Fruit fly (Drosophila melanogaster) whole organism, embryonic: ENCODE results near the gene Cyp1.

ENCODE experiments used
- Atf6 ChIP-seq: fragments of 200-800 bp; sonication (Bioruptor generic); IDR thresholded peaks from 2 replicates; pipeline ENCODE4 v1.3.6; 2022; ENCODE audit warnings: missing biosample characterization, missing genetic modification characterization
- BtbVII ChIP-seq: fragments of 200-800 bp; sonication (Bioruptor generic); optimal IDR thresholded peaks from 3 replicates; lab custom pipeline; 2017; ENCODE audit warnings: missing biosample characterization, mild to moderate bottlenecking, missing genetic modification characterization
- CG11398 ChIP-seq: fragments of 200-800 bp; sonication (Bioruptor generic); optimal IDR thresholded peaks from 2 replicates; lab custom pipeline; 2016; ENCODE audit warnings: missing biosample characterization, missing genetic modification characterization
- CG14965 ChIP-seq: fragments of 200-800 bp; sonication (Bioruptor generic); optimal IDR thresholded peaks from 2 replicates; lab custom pipeline; 2016; ENCODE audit warnings: missing biosample characterization, missing genetic modification characterization, borderline replicate concordance
- CG15479 ChIP-seq: fragments of 200-800 bp; sonication (Bioruptor generic); optimal IDR thresholded peaks from 3 replicates; lab custom pipeline; 2019; ENCODE audit warnings: missing biosample characterization, mild to moderate bottlenecking, missing genetic modification characterization, moderate library complexity
- CG17361 ChIP-seq: fragments of 200-800 bp; sonication (Bioruptor generic); IDR thresholded peaks from 3 replicates; pipeline ENCODE4 v1.3.6; 2022; ENCODE audit warnings: missing biosample characterization, missing genetic modification characterization
- CG17568 ChIP-seq: fragments of 200-800 bp; sonication (Bioruptor generic); optimal IDR thresholded peaks from 2 replicates; lab custom pipeline; 2018; ENCODE audit warnings: missing biosample characterization, mild to moderate bottlenecking, missing genetic modification characterization, moderate library complexity
- CG17912 ChIP-seq: fragments of 200-800 bp; sonication (Bioruptor generic); optimal IDR thresholded peaks from 2 replicates; lab custom pipeline; 2018; ENCODE audit warnings: missing biosample characterization, mild to moderate bottlenecking, missing genetic modification characterization
- CG18599 ChIP-seq: fragments of 200-800 bp; sonication (Bioruptor generic); optimal IDR thresholded peaks from 3 replicates; lab custom pipeline; 2017; ENCODE audit warnings: missing biosample characterization, missing genetic modification characterization, mild to moderate bottlenecking, moderate library complexity, missing genetic modification reagents
- CG2875 ChIP-seq: fragments of 200-800 bp; sonication (Bioruptor generic); optimal IDR thresholded peaks from 2 replicates; lab custom pipeline; 2017; ENCODE audit warnings: missing biosample characterization, mild to moderate bottlenecking, missing genetic modification characterization, missing genetic modification reagents
- CG3065 ChIP-seq: fragments of 200-800 bp; sonication (Bioruptor generic); optimal IDR thresholded peaks from 2 replicates; lab custom pipeline; 2016; ENCODE audit warnings: missing biosample characterization, missing genetic modification characterization
- CG33557 ChIP-seq: fragments of 200-800 bp; sonication (Bioruptor generic); optimal IDR thresholded peaks from 2 replicates; lab custom pipeline; 2019; ENCODE audit warnings: missing biosample characterization, mild to moderate bottlenecking, missing genetic modification characterization, moderate library complexity
- CG5245 ChIP-seq: fragments of 200-800 bp; sonication (Bioruptor generic); optimal IDR thresholded peaks from 3 replicates; lab custom pipeline; 2016; ENCODE audit warnings: missing biosample characterization, missing genetic modification characterization
- CG8924 ChIP-seq: fragments of 200-800 bp; optimal IDR thresholded peaks from 3 replicates; lab custom pipeline; 2019; ENCODE audit warnings: missing biosample characterization, mild to moderate bottlenecking, missing genetic modification characterization, moderate library complexity
- CG9797 ChIP-seq: fragments of 200-800 bp; sonication (Bioruptor generic); optimal IDR thresholded peaks from 3 replicates; lab custom pipeline; 2018; ENCODE audit warnings: missing biosample characterization, mild to moderate bottlenecking, missing genetic modification characterization
- Chrac-16 ChIP-seq: fragments of 200-800 bp; sonication (Bioruptor generic); optimal IDR thresholded peaks from 3 replicates; lab custom pipeline; 2016; ENCODE audit warnings: missing biosample characterization, missing genetic modification characterization
- Deaf1 ChIP-seq: fragments of 200-800 bp; optimal IDR thresholded peaks from 3 replicates; lab custom pipeline; 2019; ENCODE audit warnings: missing biosample characterization, mild to moderate bottlenecking, missing genetic modification characterization, moderate library complexity
- Doc2 ChIP-seq: fragments of 200-800 bp; sonication (Bioruptor generic); IDR thresholded peaks from 2 replicates; pipeline ENCODE4 v1.3.6; 2022; ENCODE audit warnings: missing biosample characterization, missing genetic modification characterization
- Dp ChIP-seq: fragments of 200-800 bp; sonication (Bioruptor generic); optimal IDR thresholded peaks from 2 replicates; lab custom pipeline; 2018; ENCODE audit warnings: missing biosample characterization, mild to moderate bottlenecking, missing genetic modification characterization, moderate library complexity
- ERR ChIP-seq: fragments of 200-800 bp; sonication (Bioruptor generic); optimal IDR thresholded peaks from 2 replicates; lab custom pipeline; 2016; ENCODE audit warnings: missing biosample characterization, missing genetic modification characterization
- Eip74EF ChIP-seq, 2 experiments: fragments of 200-800 bp in 1 of 2; fragments of >200 bp in 1 of 2; sonication (Bioruptor generic) in 1 of 2; optimal IDR thresholded peaks; 2 replicates each; lab custom pipeline; 2017 to 2019; ENCODE audit warnings: missing biosample characterization in 2 of 2, missing genetic modification characterization in 2 of 2, mild to moderate bottlenecking in 1 of 2, moderate library complexity in 1 of 2
- Elba2 ChIP-seq: fragments of 200-800 bp; sonication (Bioruptor generic); optimal IDR thresholded peaks from 3 replicates; lab custom pipeline; 2016; ENCODE audit warnings: missing biosample characterization, missing genetic modification characterization
- Fer3 ChIP-seq: fragments of 200-800 bp; sonication (Bioruptor generic); optimal IDR thresholded peaks from 2 replicates; lab custom pipeline; 2018; ENCODE audit warnings: missing biosample characterization, mild to moderate bottlenecking, missing genetic modification characterization, moderate library complexity
- MBD-R2 ChIP-seq: fragments of 200-800 bp; sonication (Bioruptor generic); IDR thresholded peaks from 2 replicates; pipeline ENCODE4 v1.3.6; 2022; ENCODE audit warnings: missing biosample characterization, missing genetic modification characterization
- Med ChIP-seq: fragments of 200-800 bp; sonication (Bioruptor generic); peaks from one replicate; lab custom pipeline; 2016; ENCODE audit warnings: missing biosample characterization, missing genetic modification characterization, mild to moderate bottlenecking, inconsistent platforms, moderate library complexity
- NFAT ChIP-seq: fragments of 200-800 bp; sonication (Bioruptor generic); IDR thresholded peaks from 2 replicates; pipeline ENCODE4 v1.3.6; 2022; ENCODE audit warnings: missing biosample characterization, missing genetic modification characterization
- Pdp1 ChIP-seq, 2 experiments: fragments of 200-800 bp; sonication (Bioruptor generic); optimal IDR thresholded peaks; 3 replicates each; lab custom pipeline; 2016; ENCODE audit warnings: missing biosample characterization in 2 of 2, missing genetic modification characterization in 2 of 2, mild to moderate bottlenecking in 1 of 2, moderate library complexity in 1 of 2
- Side ChIP-seq: fragments of 200-800 bp; sonication (Bioruptor generic); optimal IDR thresholded peaks from 2 replicates; lab custom pipeline; 2016; ENCODE audit warnings: missing biosample characterization, missing genetic modification characterization
- az2 ChIP-seq: fragments of 200-800 bp; sonication (Bioruptor generic); optimal IDR thresholded peaks from 3 replicates; lab custom pipeline; 2016; ENCODE audit warnings: missing biosample characterization, missing genetic modification characterization
- bigmax ChIP-seq: fragments of 200-800 bp; sonication (Bioruptor generic); optimal IDR thresholded peaks from 2 replicates; lab custom pipeline; 2018; ENCODE audit warnings: missing biosample characterization, mild to moderate bottlenecking, missing genetic modification characterization
- cg ChIP-seq: fragments of 200-800 bp; sonication (Bioruptor generic); optimal IDR thresholded peaks from 3 replicates; lab custom pipeline; 2019; ENCODE audit warnings: missing biosample characterization, mild to moderate bottlenecking, missing genetic modification characterization, moderate library complexity
- dan ChIP-seq: fragments of 200-800 bp; sonication (Bioruptor generic); IDR thresholded peaks from 2 replicates; pipeline ENCODE4 v1.3.6; 2022; ENCODE audit warnings: missing biosample characterization, missing genetic modification characterization
- dysf ChIP-seq: fragments of 200-800 bp; sonication (Bioruptor generic); IDR thresholded peaks from 3 replicates; pipeline ENCODE4 v1.3.6; 2022; ENCODE audit warnings: missing biosample characterization, missing genetic modification characterization
- ewg ChIP-seq: fragments of 200-800 bp; sonication (Bioruptor generic); optimal IDR thresholded peaks from 3 replicates; lab custom pipeline; 2017; ENCODE audit warnings: mild to moderate bottlenecking, missing biosample characterization, missing genetic modification reagents, missing genetic modification characterization
- ind ChIP-seq: fragments of 200-800 bp; sonication (Bioruptor generic); optimal IDR thresholded peaks from 3 replicates; lab custom pipeline; 2016; ENCODE audit warnings: missing biosample characterization, missing genetic modification characterization
- jigr1 ChIP-seq: fragments of 200-800 bp; sonication (Bioruptor generic); IDR thresholded peaks from 3 replicates; pipeline ENCODE4 v1.3.6; 2022; ENCODE audit warnings: missing biosample characterization, missing genetic modification characterization
- lbe ChIP-seq: fragments of 200-800 bp; sonication (Bioruptor generic); optimal IDR thresholded peaks from 2 replicates; lab custom pipeline; 2016; ENCODE audit warnings: missing biosample characterization, mild to moderate bottlenecking, missing genetic modification characterization
- lola ChIP-seq, 3 experiments: fragments of >200 bp in 2 of 3; fragments of 200-800 bp in 1 of 3; sonication (Bioruptor generic) in 1 of 3; optimal IDR thresholded peaks; 2 replicates each; lab custom pipeline; 2017 to 2019; ENCODE audit warnings: missing biosample characterization in 3 of 3, missing genetic modification characterization in 3 of 3, mild to moderate bottlenecking in 1 of 3, moderate library complexity in 1 of 3
- mld ChIP-seq: fragments of 200-800 bp; sonication (Bioruptor generic); IDR thresholded peaks from 3 replicates; pipeline ENCODE4 v1.3.6; 2022; ENCODE audit warnings: missing biosample characterization, missing genetic modification characterization; ENCODE audit not compliant: partially characterized antibody
- nom ChIP-seq: fragments of 200-800 bp; sonication (Bioruptor generic); optimal IDR thresholded peaks from 2 replicates; lab custom pipeline; 2017; ENCODE audit warnings: missing biosample characterization, missing genetic modification characterization, mild to moderate bottlenecking, moderate library complexity, missing genetic modification reagents
- phol ChIP-seq: fragments of 200-800 bp; sonication (Bioruptor generic); optimal IDR thresholded peaks from 3 replicates; lab custom pipeline; 2018; ENCODE audit warnings: missing biosample characterization, mild to moderate bottlenecking, missing genetic modification characterization, moderate library complexity
- run ChIP-seq: fragments of 200-800 bp; sonication (Bioruptor generic); optimal IDR thresholded peaks from 3 replicates; lab custom pipeline; 2018; ENCODE audit warnings: missing biosample characterization, mild to moderate bottlenecking, missing genetic modification characterization
- sens ChIP-seq: fragments of 200-800 bp; sonication (Bioruptor generic); peaks from one replicate; lab custom pipeline; 2016; ENCODE audit warnings: missing biosample characterization, missing genetic modification characterization
- sens-2 ChIP-seq: fragments of 200-800 bp; sonication (Bioruptor generic); IDR thresholded peaks from 2 replicates; pipeline ENCODE4 v1.3.6; 2022; ENCODE audit warnings: missing biosample characterization, missing genetic modification characterization
- sr ChIP-seq: fragments of 200-800 bp; sonication (Bioruptor generic); IDR thresholded peaks from 3 replicates; pipeline ENCODE4 v1.3.6; 2022; ENCODE audit warnings: missing biosample characterization, missing genetic modification characterization
- sug ChIP-seq: fragments of 200-800 bp; optimal IDR thresholded peaks from 2 replicates; lab custom pipeline; 2019; ENCODE audit warnings: missing biosample characterization, mild to moderate bottlenecking, missing genetic modification characterization, moderate library complexity
- vfl ChIP-seq: fragments of 200-800 bp; sonication (Bioruptor generic); optimal IDR thresholded peaks from 2 replicates; lab custom pipeline; 2016; ENCODE audit warnings: missing biosample characterization, missing genetic modification characterization
- vnd ChIP-seq: fragments of 200-800 bp; sonication (Bioruptor generic); IDR thresholded peaks from 3 replicates; pipeline ENCODE4 v1.3.6; 2022; ENCODE audit warnings: missing biosample characterization, missing genetic modification characterization; ENCODE audit not compliant: partially characterized antibody
- wek ChIP-seq: fragments of 200-800 bp; sonication (Bioruptor generic); optimal IDR thresholded peaks from 3 replicates; lab custom pipeline; 2018; ENCODE audit warnings: missing biosample characterization, mild to moderate bottlenecking, missing genetic modification characterization, moderate library complexity

Cyp1 gene

DNA sequence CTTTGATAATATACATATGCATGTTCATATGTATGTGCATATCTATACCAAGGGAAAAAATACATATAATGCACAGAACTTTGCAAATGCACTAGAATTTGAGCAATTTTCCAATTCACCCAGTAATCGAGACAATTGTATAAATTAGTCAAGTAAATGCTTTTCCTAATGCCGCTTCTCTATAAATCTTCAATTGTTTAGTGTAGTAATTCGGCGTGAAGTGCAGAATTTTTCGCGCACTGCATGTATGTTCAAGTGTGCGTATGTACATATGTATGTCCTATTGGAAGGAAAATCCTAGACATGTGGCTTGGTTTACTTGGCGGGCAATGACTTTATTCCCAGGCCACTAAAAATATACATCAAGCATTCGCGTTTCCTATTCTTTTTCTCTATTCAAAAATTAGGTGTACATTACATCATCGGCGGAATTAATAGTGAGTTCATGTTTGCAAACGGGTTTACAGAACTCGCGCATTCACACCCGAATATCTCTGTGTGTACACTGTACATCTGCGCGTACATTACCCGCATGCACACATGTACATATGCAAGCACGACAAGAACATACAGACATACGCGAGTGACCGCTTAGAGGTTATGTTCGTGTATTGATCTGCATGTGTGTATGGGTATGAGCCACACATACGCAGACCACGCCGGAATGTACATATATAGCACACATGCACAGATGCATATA lies 1.2 kb downstream of the Cyp1 start (continued):
- TF ChIP-seq az2 (GFP tag; lab: Kevin White, UChicago) (no peak), lola (GFP tag; optimal IDR thresholded peaks at IDR 0.05; lab: Kevin White, UChicago) (no peak), vfl (GFP tag; lab: Kevin White, UChicago) (no peak), CG15479 (GFP tag; lab: Kevin White, UChicago) (peak; percentile 88), CG9797 (no peak), Elba2 (GFP tag; lab: Kevin White, UChicago) (peak; percentile 75), CG33557 (GFP tag; lab: Kevin White, UChicago) (peak; percentile 4), sens-2 (GFP tag; lab: Robert Waterston, UW) (no peak), ind (no peak), cg (GFP tag; lab: Kevin White, UChicago) (peak; percentile 97), nom (peak; percentile 19), phol (tag; lab: Kevin White, UChicago) (no peak), vnd (GFP tag; lab: Robert Waterston, UW) (no peak), BtbVII (GFP tag; lab: Kevin White, UChicago) (no peak), CG11398 (no peak), sug (peak; percentile 58), jigr1 (GFP tag; lab: Robert Waterston, UW) (no peak), Med (GFP tag; lab: Kevin White, UChicago) (peak; percentile 51), CG8924 (tag; lab: Kevin White, UChicago) (peak; percentile 9), run (tag; lab: Kevin White, UChicago) (no peak), dan (no peak), Side (GFP tag; lab: Kevin White, UChicago) (peak; percentile 9), sr (GFP tag; lab: Robert Waterston, UW) (no peak), CG3065 (GFP tag; lab: Kevin White, UChicago) (no peak), ERR (no peak), MBD-R2 (GFP tag; lab: Robert Waterston, UW) (peak; percentile 16; the same call in 1 of the 2 replicates), wek (peak; percentile 44), Atf6 (GFP tag; lab: Robert Waterston, UW) (no peak), CG17912 (no peak), Dp (no peak), CG17361 (GFP tag; lab: Robert Waterston, UW) (0 out of 3 replicates have a peak, but pooled peaks have one; percentile 7), CG17568 (GFP tag; lab: Kevin White, UChicago) (no peak), mld (GFP tag; lab: Robert Waterston, UW) (no peak), ewg (GFP tag; lab: Kevin White, UChicago) (no peak), Chrac-16 (GFP tag; lab: Kevin White, UChicago) (no peak), CG14965 (no peak), dysf (GFP tag; lab: Robert Waterston, UW) (no peak), Deaf1 (tag; lab: Kevin White, UChicago) (peak; percentile 39), CG18599 (GFP tag; lab: Kevin White, UChicago) (no peak), sens (peak; percentile 69), NFAT (GFP tag; lab: Robert Waterston, UW) (no peak), Fer3 (tag; lab: Kevin White, UChicago) (no peak), CG2875 (GFP tag; lab: Kevin White, UChicago) (no peak), Doc2 (GFP tag; lab: Robert Waterston, UW) (no peak), Pdp1 (GFP tag; optimal IDR thresholded peaks at IDR 0.05; lab: Kevin White, UChicago) (peak in 1 of 2 experiments; percentile 86), CG5245 (GFP tag; lab: Kevin White, UChicago) (no peak), bigmax (peak; percentile 99), Eip74EF (GFP tag; optimal IDR thresholded peaks at IDR 0.05; lab: Kevin White, UChicago) (peak in 1 of 2 experiments; percentile 11), lbe (peak; percentile 28)
